Worm (Caenorhabditis elegans): ENCODE data around the gene C25F9.10.

DNA sequence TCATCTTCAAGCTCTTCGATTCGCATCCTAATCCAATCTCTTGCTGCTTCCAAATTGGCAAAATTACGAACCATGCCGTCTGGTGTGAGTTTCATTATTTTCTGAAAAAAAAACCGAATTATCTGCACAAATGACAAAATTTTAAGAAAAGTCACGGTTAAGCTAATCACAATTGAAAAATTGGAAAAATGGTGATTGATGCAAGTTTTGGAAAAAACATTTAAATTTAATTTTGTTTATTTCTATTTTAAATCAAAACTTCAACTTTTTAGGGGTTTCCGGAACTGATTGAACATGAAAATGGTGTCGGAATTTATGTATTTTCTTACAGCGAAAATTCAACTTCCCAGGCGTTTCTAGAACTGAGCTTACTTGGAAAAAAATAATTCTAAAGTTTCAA, 2.7 kb upstream of the C25F9.10 start, which contains the start of gene C25F9.12:
- TF ChIP-seq ets-4 (tag; optimal IDR thresholded peaks at IDR 0.05) (no peak), ceh-45 (GFP tag; IDR thresholded peaks at IDR 0.05) (no peak), eyg-1 (tag; optimal IDR thresholded peaks at IDR 0.05) (no peak), ama-1 (optimal IDR thresholded peaks at IDR 0.05) (no peak)
